Worm (Caenorhabditis elegans): Measurements from ENCODE around the gene gly-1.

Gene gly-1

ce11 chrII:10902104-10902503, at the start of gene gly-1:
gly-1 (minus strand) TSS chrII:10902204.
- TF ChIP-seq odd-2 (tag; optimal IDR thresholded peaks at IDR 0.05): no peak
- no peak for TF ChIP-seq tbx-2 (tag; optimal IDR thresholded peaks at IDR 0.05)
- TF ChIP-seq hlh-13 (GFP tag; optimal IDR thresholded peaks at IDR 0.05): no peak
- TF ChIP-seq pax-1 (tag; optimal IDR thresholded peaks at IDR 0.05): no peak
- TF ChIP-seq rnt-1 (tag; optimal IDR thresholded peaks at IDR 0.05): no peak
- no peak for TF ChIP-seq lim-6 (tag; optimal IDR thresholded peaks at IDR 0.05)
- no peak for TF ChIP-seq nfya-1 (tag; optimal IDR thresholded peaks at IDR 0.05)
- TF ChIP-seq tbx-7 (tag; optimal IDR thresholded peaks at IDR 0.05): no peak
- TF ChIP-seq zip-5 (tag; optimal IDR thresholded peaks at IDR 0.05): no peak
- TF ChIP-seq ceh-31 (tag; optimal IDR thresholded peaks at IDR 0.05): no peak
- no peak for TF ChIP-seq madf-2 (tag; optimal IDR thresholded peaks at IDR 0.05)
- no peak for TF ChIP-seq ceh-24 (tag; optimal IDR thresholded peaks at IDR 0.05)
- TF ChIP-seq ceh-19 (GFP tag; optimal IDR thresholded peaks at IDR 0.05): no peak
- no peak for TF ChIP-seq fkh-10 (GFP tag; optimal IDR thresholded peaks at IDR 0.05)

- no peak for TF ChIP-seq madf-2 (tag; optimal IDR thresholded peaks at IDR 0.05)
- TF ChIP-seq ceh-24 (tag; optimal IDR thresholded peaks at IDR 0.05): no peak
- no peak for TF ChIP-seq odd-2 (tag; optimal IDR thresholded peaks at IDR 0.05)
- peak; percentile 28 for TF ChIP-seq dve-1 (tag; optimal IDR thresholded peaks at IDR 0.05)
- no peak for TF ChIP-seq tbx-7 (tag; optimal IDR thresholded peaks at IDR 0.05)
- peak; percentile 12 for TF ChIP-seq nfya-1 (tag; optimal IDR thresholded peaks at IDR 0.05)
- TF ChIP-seq ceh-31 (tag; optimal IDR thresholded peaks at IDR 0.05): peak; percentile 4
- TF ChIP-seq ets-4 (tag; optimal IDR thresholded peaks at IDR 0.05): no peak
- no peak for TF ChIP-seq ceh-2 (tag; optimal IDR thresholded peaks at IDR 0.05)
- TF ChIP-seq hlh-30 (tag; optimal IDR thresholded peaks at IDR 0.05; ENCODE audit: insufficient read depth): no peak
- no peak for TF ChIP-seq lim-6 (tag; optimal IDR thresholded peaks at IDR 0.05)
- TF ChIP-seq pha-2 (tag; optimal IDR thresholded peaks at IDR 0.05): no peak
- TF ChIP-seq ama-1 (optimal IDR thresholded peaks at IDR 0.05): no peak
- TF ChIP-seq K09A11.1 (tag; optimal IDR thresholded peaks at IDR 0.05; ENCODE audit: insufficient read depth): no peak
- no peak for TF ChIP-seq mec-3 (tag; optimal IDR thresholded peaks at IDR 0.05; ENCODE audit: borderline replicate concordance)
- TF ChIP-seq pqm-1 (tag; optimal IDR thresholded peaks at IDR 0.05): no peak
- TF ChIP-seq ceh-18 (tag; optimal IDR thresholded peaks at IDR 0.05): peak; percentile 29
- TF ChIP-seq unc-55 (GFP tag; optimal IDR thresholded peaks at IDR 0.05): peak; percentile 50
- TF ChIP-seq hlh-8 (tag; optimal IDR thresholded peaks at IDR 0.05): no peak
Observed at ce11 chrII:10950107-10950679, 48.2 kb upstream of the gly-1 start, which contains the start of gene gst-5. gst-5 (plus strand) TSS chrII:10950352.

DNA sequence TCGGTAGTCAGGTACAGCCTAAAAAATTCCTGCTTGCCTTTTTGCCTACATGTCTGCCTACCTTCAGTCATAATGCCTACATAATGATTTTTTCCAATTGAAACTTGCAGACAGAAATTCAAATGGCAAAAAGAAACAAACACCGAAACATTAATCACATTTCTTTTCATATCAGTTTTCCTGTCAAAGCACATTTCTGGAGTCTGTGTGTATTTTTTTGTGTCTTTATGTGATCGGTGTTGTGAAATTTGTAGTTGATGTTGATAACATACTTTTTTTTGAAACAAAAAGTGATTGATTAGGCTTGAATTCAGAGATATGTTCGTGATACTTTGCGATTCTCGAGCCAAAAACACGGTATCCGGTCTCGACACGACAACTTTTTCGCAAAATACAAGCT, 47.4 kb upstream of the gly-1 start:
- no peak for TF ChIP-seq pqm-1 (tag; optimal IDR thresholded peaks at IDR 0.05)
- no peak for TF ChIP-seq nhr-11 (tag; optimal IDR thresholded peaks at IDR 0.05)
- no peak for TF ChIP-seq sox-4 (tag; optimal IDR thresholded peaks at IDR 0.05)
- TF ChIP-seq pag-3 (tag; optimal IDR thresholded peaks at IDR 0.05; ENCODE audit: borderline replicate concordance): no peak
- no peak for TF ChIP-seq ceh-45 (GFP tag; IDR thresholded peaks at IDR 0.05)
- TF ChIP-seq pros-1 (tag; optimal IDR thresholded peaks at IDR 0.05): no peak
- TF ChIP-seq dmd-4 (tag; optimal IDR thresholded peaks at IDR 0.05; ENCODE audit: borderline replicate concordance): no peak
- no peak for TF ChIP-seq mec-3 (tag; optimal IDR thresholded peaks at IDR 0.05; ENCODE audit: borderline replicate concordance)
- no peak for TF ChIP-seq Y22D7AL.16 (tag; optimal IDR thresholded peaks at IDR 0.05)
- no peak for TF ChIP-seq zip-5 (tag; optimal IDR thresholded peaks at IDR 0.05)
- no peak for TF ChIP-seq odd-2 (tag; optimal IDR thresholded peaks at IDR 0.05)
- TF ChIP-seq ceh-18 (tag; optimal IDR thresholded peaks at IDR 0.05): no peak
- no peak for TF ChIP-seq ceh-19 (GFP tag; optimal IDR thresholded peaks at IDR 0.05)
- no peak for TF ChIP-seq elt-4 (tag; optimal IDR thresholded peaks at IDR 0.05)
- no peak for TF ChIP-seq ceh-30 (tag; optimal IDR thresholded peaks at IDR 0.05)

All from whole organism, late embryonic.